Worm (Caenorhabditis elegans) whole organism, midembryonic: Measurements from ENCODE around the gene cdh-8.

ENCODE experiments used
- cog-1 ChIP-seq: sonication (generic microtip); optimal IDR thresholded peaks from 2 replicates; lab custom pipeline; 2016; ENCODE audit warnings: missing genetic modification characterization, missing compliant biosample characterization
- flt-1 ChIP-seq: fragments of 200-800 bp; sonication (Bioruptor generic); IDR thresholded peaks from 2 replicates; pipeline ENCODE4 v1.3.6; 2022; ENCODE audit warnings: missing genetic modification characterization, missing compliant biosample characterization
- klf-2 ChIP-seq: fragments of 200-800 bp; sonication (Bioruptor generic); conservative IDR thresholded peaks from 2 replicates; pipeline ENCODE4 v1.3.6; 2022; ENCODE audit warnings: missing genetic modification reagents, missing genetic modification characterization, missing compliant biosample characterization
- ztf-23 ChIP-seq: fragments of 200-800 bp; sonication (Bioruptor generic); IDR thresholded peaks from 2 replicates; pipeline ENCODE4 v1.3.6; 2022; ENCODE audit warnings: missing genetic modification reagents, missing genetic modification characterization, missing compliant biosample characterization
- ztf-29 ChIP-seq: fragments of 200-800 bp; sonication (Bioruptor generic); IDR thresholded peaks from 2 replicates; pipeline ENCODE4 v1.3.6; 2022; ENCODE audit warnings: missing genetic modification reagents, missing genetic modification characterization, missing compliant biosample characterization

- TF ChIP-seq klf-2 (GFP tag; lab: Robert Waterston, UW), result no peak
- no peak for TF ChIP-seq ztf-23 (GFP tag; lab: Robert Waterston, UW)
- no peak for TF ChIP-seq cog-1
- TF ChIP-seq ztf-29 (GFP tag; lab: Robert Waterston, UW), result no peak
- TF ChIP-seq flt-1 (GFP tag; lab: Robert Waterston, UW), result no peak
Observed at ce11 chrIV:396373-396772, 56.8 kb downstream of the cdh-8 start, which contains the start of gene rrp-8.
